Worm (Caenorhabditis elegans): ENCODE results near the gene R04B3.3.

DNA sequence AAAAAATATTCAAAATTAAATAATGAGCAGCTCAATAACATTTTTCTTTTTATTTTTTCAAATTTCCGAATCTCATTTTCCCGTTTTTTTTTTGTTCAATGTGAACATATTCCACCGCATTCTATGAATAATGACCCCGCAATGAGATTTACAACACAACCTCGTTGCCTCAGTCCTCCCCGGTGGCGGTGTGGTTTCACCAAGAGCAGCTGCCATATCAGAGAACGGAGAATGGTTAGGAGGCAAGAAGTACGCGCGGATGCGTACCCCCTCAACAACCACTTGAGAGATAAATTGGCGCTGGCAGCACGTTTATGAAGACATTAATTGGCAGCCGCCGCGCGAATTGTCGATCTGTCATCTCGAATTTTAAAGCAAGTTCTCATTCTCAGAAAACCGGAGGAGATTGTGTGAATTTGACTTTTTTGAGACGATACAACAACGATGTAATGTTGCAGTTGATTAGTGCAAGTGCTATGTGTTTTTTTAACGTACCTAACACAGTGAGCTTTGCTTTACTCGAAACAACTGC is 38.0 kb upstream of the R04B3.3 start:
- no peak for TF ChIP-seq unc-62 (GFP tag; optimal IDR thresholded peaks at IDR 0.05)
- no peak for TF ChIP-seq mab-5 (tag; optimal IDR thresholded peaks at IDR 0.05)
- no peak for TF ChIP-seq nhr-11 (tag; optimal IDR thresholded peaks at IDR 0.05)
- TF ChIP-seq skn-1 (tag; optimal IDR thresholded peaks at IDR 0.05), result no peak
- no peak for TF ChIP-seq egl-27 (tag; optimal IDR thresholded peaks at IDR 0.05)
- TF ChIP-seq nhr-237 (tag; optimal IDR thresholded peaks at IDR 0.05), result no peak
- no peak for TF ChIP-seq blmp-1 (tag; optimal IDR thresholded peaks at IDR 0.05; ENCODE audit: insufficient read depth)
- no peak for TF ChIP-seq R02D3.7 (tag; optimal IDR thresholded peaks at IDR 0.05)

All from whole organism, L2 larva.